Fruit fly (Drosophila melanogaster): ENCODE measurements around the gene CG42762.

The CG42762 gene

dm6 chr2L:8156682-8157081, 12.8 kb upstream of the CG42762 start (continued):
- TF ChIP-seq gcm2 (GFP tag; optimal IDR thresholded peaks at IDR 0.05) (peak; percentile 31), Ssrp (tag; optimal IDR thresholded peaks at IDR 0.05) (peak; percentile 42), CG15479 (GFP tag; optimal IDR thresholded peaks at IDR 0.05) (peak; percentile 48), kni (GFP tag; optimal IDR thresholded peaks at IDR 0.05) (peak; percentile 10), en (GFP tag; optimal IDR thresholded peaks at IDR 0.05) (no peak), CG8924 (tag; optimal IDR thresholded peaks at IDR 0.05) (peak; percentile 69), crc (GFP tag; optimal IDR thresholded peaks at IDR 0.05) (peak; percentile 60), CG14014 (GFP tag; IDR thresholded peaks at IDR 0.05) (peak; percentile 67), CG15011 (GFP tag; optimal IDR thresholded peaks at IDR 0.05) (peak; percentile 16), CG11695 (GFP tag; IDR thresholded peaks at IDR 0.05) (peak; percentile 71; the same call in 2 of the 3 replicates), CG9727 (GFP tag; optimal IDR thresholded peaks at IDR 0.05) (peak; percentile 70), CG12219 (GFP tag; optimal IDR thresholded peaks at IDR 0.05) (no peak), grn (GFP tag; optimal IDR thresholded peaks at IDR 0.05) (peak; percentile 16), HLH3B (GFP tag; IDR thresholded peaks at IDR 0.05) (0 out of 2 replicates have a peak, but pooled peaks have one; percentile 9), H2.0 (GFP tag; IDR thresholded peaks at IDR 0.05) (peak; percentile 41; the same call in 1 of the 2 replicates), D19A (tag; optimal IDR thresholded peaks at IDR 0.05) (peak; percentile 29), maf-S (GFP tag; optimal IDR thresholded peaks at IDR 0.05) (peak; percentile 48), stc (GFP tag; IDR thresholded peaks at IDR 0.05) (peak; percentile 69), ab (GFP tag; optimal IDR thresholded peaks at IDR 0.05) (peak; percentile 50), CG7556 (GFP tag; optimal IDR thresholded peaks at IDR 0.05) (peak; percentile 61), org-1 (GFP tag; optimal IDR thresholded peaks at IDR 0.05) (no peak), CG42726 (GFP tag; IDR thresholded peaks at IDR 0.05; ENCODE audit: partially characterized antibody) (no peak), CG12659 (GFP tag; optimal IDR thresholded peaks at IDR 0.05) (peak; percentile 66), CG10321 (GFP tag; IDR thresholded peaks at IDR 0.05) (no peak), CG30020 (tag; optimal IDR thresholded peaks at IDR 0.05) (peak; percentile 39), CG9797 (GFP tag; optimal IDR thresholded peaks at IDR 0.05) (peak; percentile 23), CG8359 (GFP tag; optimal IDR thresholded peaks at IDR 0.05; ENCODE audit: borderline replicate concordance) (no peak), ro (GFP tag; IDR thresholded peaks at IDR 0.05) (no peak), Doc3 (GFP tag; IDR thresholded peaks at IDR 0.05; ENCODE audit: partially characterized antibody) (0 out of 3 replicates have a peak, but pooled peaks have one; percentile 7), CG2889 (GFP tag; IDR thresholded peaks at IDR 0.05) (no peak), CG4617 (GFP tag; optimal IDR thresholded peaks at IDR 0.05; ENCODE audit: borderline replicate concordance) (peak; percentile 80), CG7963 (GFP tag; IDR thresholded peaks at IDR 0.05; ENCODE audit: partially characterized antibody) (no peak), tna (GFP tag; IDR thresholded peaks at IDR 0.05; ENCODE audit: partially characterized antibody) (no peak), Sox102F (GFP tag; optimal IDR thresholded peaks at IDR 0.05) (peak; percentile 69), Six4 (GFP tag; optimal IDR thresholded peaks at IDR 0.05) (peak; percentile 70), sr (GFP tag; IDR thresholded peaks at IDR 0.05) (no peak), CG10431 (GFP tag; optimal IDR thresholded peaks at IDR 0.05) (no peak), inv (GFP tag; IDR thresholded peaks at IDR 0.05; ENCODE audit: partially characterized antibody) (no peak), CG32767 (GFP tag; IDR thresholded peaks at IDR 0.05) (peak; percentile 44; the same call in 1 of the 2 replicates), dmrt99B (tag; optimal IDR thresholded peaks at IDR 0.05) (peak; percentile 68), vvl (GFP tag; IDR thresholded peaks at IDR 0.05) (peak; percentile 89), CG15514 (GFP tag; optimal IDR thresholded peaks at IDR 0.05) (peak; percentile 82), CG9215 (GFP tag; IDR thresholded peaks at IDR 0.05) (peak; percentile 61), CG1529 (GFP tag; optimal IDR thresholded peaks at IDR 0.05) (no peak), C15 (GFP tag; IDR thresholded peaks at IDR 0.05) (no peak; the same call in 2 of the 3 replicates), Camta (GFP tag; optimal IDR thresholded peaks at IDR 0.05) (peak; percentile 50), schlank (tag; optimal IDR thresholded peaks at IDR 0.05) (peak; percentile 3), CG17612 (GFP tag; IDR thresholded peaks at IDR 0.05) (no peak), sug (tag; optimal IDR thresholded peaks at IDR 0.05) (peak; percentile 67), unc-4 (GFP tag; IDR thresholded peaks at IDR 0.05; ENCODE audit: partially characterized antibody) (0 out of 2 replicates have a peak, but pooled peaks have one; percentile 35)
